Fruit fly (Drosophila melanogaster) whole organism, embryonic: ENCODE data around the gene CG43689.

Experiments used
- ATbp ChIP-seq: fragments of 200-800 bp; sonication (Bioruptor generic); optimal IDR thresholded peaks from 2 replicates; lab custom pipeline; 2017; ENCODE audit warnings: missing biosample characterization, mild to moderate bottlenecking, missing genetic modification characterization, missing genetic modification reagents
- Ada2b ChIP-seq: fragments of 200-800 bp; sonication (Bioruptor generic); IDR thresholded peaks from 2 replicates; pipeline ENCODE4 v1.3.6; 2022; ENCODE audit warnings: missing biosample characterization, missing genetic modification characterization
- Asciz ChIP-seq: fragments of 200-800 bp; sonication (Bioruptor generic); optimal IDR thresholded peaks from 2 replicates; lab custom pipeline; 2017; ENCODE audit warnings: missing biosample characterization, mild to moderate bottlenecking, missing genetic modification characterization, missing genetic modification reagents
- BEAF-32 ChIP-seq: fragments of 200-800 bp; sonication (Bioruptor generic); optimal IDR thresholded peaks from 3 replicates; lab custom pipeline; 2017; ENCODE audit warnings: missing biosample characterization, missing genetic modification characterization, mild to moderate bottlenecking, moderate library complexity, missing genetic modification reagents
- C15 ChIP-seq: fragments of 200-800 bp; sonication (Bioruptor generic); IDR thresholded peaks from 3 replicates; pipeline ENCODE4 v1.3.6; 2022; ENCODE audit warnings: missing biosample characterization, missing genetic modification characterization
- CG10366 ChIP-seq: fragments of 200-800 bp; sonication (Bioruptor generic); IDR thresholded peaks from 2 replicates; pipeline ENCODE4 v1.3.6; 2022; ENCODE audit warnings: missing biosample characterization, missing genetic modification characterization
- CG10543 ChIP-seq: fragments of 200-800 bp; sonication (Bioruptor generic); optimal IDR thresholded peaks from 3 replicates; lab custom pipeline; 2017; ENCODE audit warnings: missing biosample characterization, mild to moderate bottlenecking, missing genetic modification characterization, moderate library complexity
- CG10979 ChIP-seq: fragments of 200-800 bp; sonication (Bioruptor generic); optimal IDR thresholded peaks from 2 replicates; lab custom pipeline; 2018; ENCODE audit warnings: missing biosample characterization, mild to moderate bottlenecking, missing genetic modification characterization, moderate library complexity
- CG11247 ChIP-seq: fragments of 200-800 bp; sonication (Bioruptor generic); IDR thresholded peaks from 2 replicates; pipeline ENCODE4 v1.3.6; 2022; ENCODE audit warnings: missing biosample characterization, missing genetic modification characterization
- CG11560 ChIP-seq: fragments of 200-800 bp; sonication (Bioruptor generic); IDR thresholded peaks from 3 replicates; pipeline ENCODE4 v1.3.6; 2022; ENCODE audit warnings: missing biosample characterization, missing genetic modification characterization
- CG12155 ChIP-seq: fragments of 200-800 bp; sonication (Bioruptor generic); optimal IDR thresholded peaks from 3 replicates; lab custom pipeline; 2016; ENCODE audit warnings: missing biosample characterization, missing genetic modification characterization
- CG12942 ChIP-seq: fragments of 200-800 bp; sonication (Bioruptor generic); optimal IDR thresholded peaks from 3 replicates; lab custom pipeline; 2016; ENCODE audit warnings: missing biosample characterization, missing genetic modification characterization
- CG14710 ChIP-seq: fragments of 200-800 bp; sonication (Bioruptor generic); optimal IDR thresholded peaks from 3 replicates; lab custom pipeline; 2019; ENCODE audit warnings: missing biosample characterization, mild to moderate bottlenecking, missing genetic modification characterization, moderate library complexity
- CG14860 ChIP-seq: fragments of 200-800 bp; sonication (Bioruptor generic); IDR thresholded peaks from 3 replicates; pipeline ENCODE4 v1.3.6; 2022; ENCODE audit warnings: missing biosample characterization, missing genetic modification characterization; ENCODE audit not compliant: partially characterized antibody
- CG18599 ChIP-seq: fragments of 200-800 bp; sonication (Bioruptor generic); optimal IDR thresholded peaks from 3 replicates; lab custom pipeline; 2017; ENCODE audit warnings: missing biosample characterization, missing genetic modification characterization, mild to moderate bottlenecking, moderate library complexity, missing genetic modification reagents
- CG2129 ChIP-seq: fragments of 200-800 bp; sonication (Bioruptor generic); IDR thresholded peaks from 2 replicates; pipeline ENCODE4 v1.3.6; 2022; ENCODE audit warnings: missing biosample characterization, missing genetic modification characterization; ENCODE audit not compliant: partially characterized antibody
- CG3065 ChIP-seq: fragments of 200-800 bp; sonication (Bioruptor generic); optimal IDR thresholded peaks from 2 replicates; lab custom pipeline; 2016; ENCODE audit warnings: missing biosample characterization, missing genetic modification characterization
- CG33213 ChIP-seq: fragments of 200-800 bp; sonication (Bioruptor generic); optimal IDR thresholded peaks from 3 replicates; lab custom pipeline; 2016; ENCODE audit warnings: missing biosample characterization, missing genetic modification characterization
- CG3995 ChIP-seq: fragments of 200-800 bp; sonication (Bioruptor generic); optimal IDR thresholded peaks from 3 replicates; lab custom pipeline; 2016; ENCODE audit warnings: missing biosample characterization, missing genetic modification characterization
- CG7357 ChIP-seq: fragments of 200-800 bp; sonication (Bioruptor generic); IDR thresholded peaks from 3 replicates; pipeline ENCODE4 v1.3.6; 2022; ENCODE audit warnings: missing biosample characterization, missing genetic modification characterization
- CG8290 ChIP-seq, 3 experiments: fragments of 200-800 bp; sonication (Bioruptor generic); optimal IDR thresholded peaks; 2 replicates each; lab custom pipeline; 2016 to 2019; ENCODE audit warnings: missing biosample characterization in 3 of 3, missing genetic modification characterization in 3 of 3, mild to moderate bottlenecking in 2 of 3, moderate library complexity in 1 of 3
- CG8359 ChIP-seq: fragments of 200-800 bp; sonication (Bioruptor generic); optimal IDR thresholded peaks from 2 replicates; lab custom pipeline; 2017; ENCODE audit warnings: missing biosample characterization, mild to moderate bottlenecking, missing genetic modification characterization, borderline replicate concordance
- Dek ChIP-seq: fragments of 200-800 bp; sonication (Bioruptor generic); optimal IDR thresholded peaks from 3 replicates; lab custom pipeline; 2019; ENCODE audit warnings: missing biosample characterization, mild to moderate bottlenecking, missing genetic modification characterization, moderate library complexity
- Dll ChIP-seq: fragments of 200-800 bp; sonication (Bioruptor generic); IDR thresholded peaks from 4 replicates; pipeline ENCODE4 v1.3.6; 2022; ENCODE audit warnings: missing biosample characterization, missing genetic modification characterization; ENCODE audit not compliant: partially characterized antibody
- Dp ChIP-seq: fragments of 200-800 bp; sonication (Bioruptor generic); optimal IDR thresholded peaks from 2 replicates; lab custom pipeline; 2018; ENCODE audit warnings: missing biosample characterization, mild to moderate bottlenecking, missing genetic modification characterization, moderate library complexity
- HmgZ ChIP-seq: fragments of 200-800 bp; sonication (Bioruptor generic); optimal IDR thresholded peaks from 2 replicates; lab custom pipeline; 2018; ENCODE audit warnings: missing biosample characterization, mild to moderate bottlenecking, missing genetic modification characterization
- Hr51 ChIP-seq, 2 experiments: fragments of 200-800 bp; sonication (Bioruptor generic); optimal IDR thresholded peaks; 2 replicates in 1 of 2; 3 replicates in 1 of 2; lab custom pipeline; 2016 to 2018; ENCODE audit warnings: missing biosample characterization in 2 of 2, missing genetic modification characterization in 2 of 2, mild to moderate bottlenecking in 1 of 2, moderate library complexity in 1 of 2
- PHDP ChIP-seq: fragments of 200-800 bp; sonication (Bioruptor generic); optimal IDR thresholded peaks from 3 replicates; lab custom pipeline; 2018; ENCODE audit warnings: missing biosample characterization, mild to moderate bottlenecking, missing genetic modification characterization, moderate library complexity
- Rfx ChIP-seq: fragments of 200-800 bp; sonication (Bioruptor generic); IDR thresholded peaks from 2 replicates; pipeline ENCODE4 v1.3.6; 2022; ENCODE audit warnings: missing biosample characterization, missing genetic modification characterization
- Stat92E ChIP-seq, 3 experiments: fragments of >200 bp in 2 of 3; fragments of 200-800 bp in 1 of 3; sonication (Bioruptor generic) in 1 of 3; optimal IDR thresholded peaks; 2 replicates each; lab custom pipeline; 2017 to 2019; ENCODE audit warnings: missing biosample characterization in 3 of 3, missing genetic modification characterization in 3 of 3, mild to moderate bottlenecking in 1 of 3, moderate library complexity in 1 of 3
- TFAM ChIP-seq: fragments of 200-800 bp; sonication (Bioruptor generic); optimal IDR thresholded peaks from 2 replicates; lab custom pipeline; 2017; ENCODE audit warnings: missing biosample characterization, missing genetic modification characterization, inconsistent platforms
- Tbp ChIP-seq: fragments of >200 bp; optimal IDR thresholded peaks from 2 replicates; lab custom pipeline; 2018; ENCODE audit warnings: missing biosample characterization, missing genetic modification characterization
- al ChIP-seq: fragments of 200-800 bp; sonication (Bioruptor generic); IDR thresholded peaks from 2 replicates; pipeline ENCODE4 v1.3.6; 2022; ENCODE audit warnings: missing biosample characterization, missing genetic modification characterization
- bigmax ChIP-seq: fragments of 200-800 bp; sonication (Bioruptor generic); optimal IDR thresholded peaks from 2 replicates; lab custom pipeline; 2018; ENCODE audit warnings: missing biosample characterization, mild to moderate bottlenecking, missing genetic modification characterization
- dimm ChIP-seq: fragments of 200-800 bp; sonication (Bioruptor generic); IDR thresholded peaks from 2 replicates; pipeline ENCODE4 v1.3.6; 2022; ENCODE audit warnings: missing biosample characterization, missing genetic modification characterization
- eve ChIP-seq, 2 experiments: fragments of >200 bp; optimal IDR thresholded peaks; 2 replicates each; lab custom pipeline; 2017; ENCODE audit warnings: missing biosample characterization in 2 of 2, missing genetic modification characterization in 2 of 2
- ewg ChIP-seq: fragments of 200-800 bp; sonication (Bioruptor generic); optimal IDR thresholded peaks from 3 replicates; lab custom pipeline; 2017; ENCODE audit warnings: mild to moderate bottlenecking, missing biosample characterization, missing genetic modification reagents, missing genetic modification characterization
- eyg ChIP-seq: fragments of 200-800 bp; sonication (Bioruptor generic); optimal IDR thresholded peaks from 3 replicates; lab custom pipeline; 2016; ENCODE audit warnings: missing biosample characterization, missing genetic modification characterization
- gfzf ChIP-seq: fragments of 200-800 bp; sonication (Bioruptor generic); optimal IDR thresholded peaks from 2 replicates; lab custom pipeline; 2016; ENCODE audit warnings: missing biosample characterization, mild to moderate bottlenecking, missing genetic modification characterization, moderate library complexity
- gsb-n ChIP-seq: fragments of 200-800 bp; sonication (Bioruptor generic); optimal IDR thresholded peaks from 3 replicates; lab custom pipeline; 2018; ENCODE audit warnings: missing biosample characterization, mild to moderate bottlenecking, missing genetic modification characterization
- gt ChIP-seq: fragments of 200-800 bp; sonication (Bioruptor generic); IDR thresholded peaks from 2 replicates; pipeline ENCODE4 v1.3.6; 2022; ENCODE audit warnings: missing biosample characterization, missing genetic modification characterization
- inv ChIP-seq: fragments of 200-800 bp; sonication (Bioruptor generic); IDR thresholded peaks from 2 replicates; pipeline ENCODE4 v1.3.6; 2022; ENCODE audit warnings: missing biosample characterization, missing genetic modification characterization; ENCODE audit not compliant: partially characterized antibody
- nmo ChIP-seq: fragments of 200-800 bp; sonication (Bioruptor generic); optimal IDR thresholded peaks from 2 replicates; lab custom pipeline; 2018; ENCODE audit warnings: missing biosample characterization, mild to moderate bottlenecking, missing genetic modification characterization, moderate library complexity
- pzg ChIP-seq: fragments of 200-800 bp; sonication (Bioruptor generic); optimal IDR thresholded peaks from 3 replicates; lab custom pipeline; 2018; ENCODE audit warnings: missing biosample characterization, mild to moderate bottlenecking, missing genetic modification characterization, moderate library complexity
- salm ChIP-seq: fragments of 200-800 bp; sonication (Bioruptor generic); optimal IDR thresholded peaks from 2 replicates; lab custom pipeline; 2018; ENCODE audit warnings: missing biosample characterization, mild to moderate bottlenecking, missing genetic modification characterization
- sna ChIP-seq: fragments of 200-800 bp; sonication (Bioruptor generic); IDR thresholded peaks from 2 replicates; pipeline ENCODE4 v1.3.6; 2022; ENCODE audit warnings: missing biosample characterization, missing genetic modification characterization; ENCODE audit not compliant: partially characterized antibody
- trem ChIP-seq: fragments of 200-800 bp; optimal IDR thresholded peaks from 3 replicates; lab custom pipeline; 2019; ENCODE audit warnings: missing biosample characterization, mild to moderate bottlenecking, missing genetic modification characterization, moderate library complexity
- unc-4 ChIP-seq: fragments of 200-800 bp; sonication (Bioruptor generic); IDR thresholded peaks from 2 replicates; pipeline ENCODE4 v1.3.6; 2022; ENCODE audit warnings: missing biosample characterization, missing genetic modification characterization; ENCODE audit not compliant: partially characterized antibody
- zfh1 ChIP-seq: fragments of 200-800 bp; sonication (Bioruptor generic); IDR thresholded peaks from 3 replicates; pipeline ENCODE4 v1.3.6; 2022; ENCODE audit warnings: missing biosample characterization, missing genetic modification characterization

The CG43689 gene

dm6 chrX:4100824-4101368 lies 25.4 kb downstream of the CG43689 start, which contains the start of the genes Cmtr1 and CG15375 (continued):
- TF ChIP-seq unc-4 (GFP tag; lab: Robert Waterston, UW), result peak; percentile 81
- TF ChIP-seq CG10979 (tag; lab: Kevin White, UChicago), result no peak
- TF ChIP-seq Stat92E (GFP tag; optimal IDR thresholded peaks at IDR 0.05; lab: Kevin White, UChicago), result no peak
- TF ChIP-seq CG33213, result no peak
- TF ChIP-seq CG8359 (GFP tag; lab: Kevin White, UChicago), result no peak
- no peak for TF ChIP-seq al
- TF ChIP-seq CG11247 (GFP tag; lab: Robert Waterston, UW), result no peak
- no peak for TF ChIP-seq Hr51 (GFP tag; optimal IDR thresholded peaks at IDR 0.05; lab: Kevin White, UChicago)
- TF ChIP-seq CG3065 (GFP tag; lab: Kevin White, UChicago), result no peak
- peak; percentile 80 for TF ChIP-seq pzg (GFP tag; lab: Kevin White, UChicago)
- TF ChIP-seq CG14860 (GFP tag; lab: Robert Waterston, UW), result peak; percentile 79
- TF ChIP-seq eve (GFP tag; optimal IDR thresholded peaks at IDR 0.05; lab: Kevin White, UChicago), result no peak
- no peak for TF ChIP-seq ewg
- no peak for TF ChIP-seq dimm (GFP tag; lab: Robert Waterston, UW)
- TF ChIP-seq Dek (tag; lab: Kevin White, UChicago), result no peak
- no peak for TF ChIP-seq ATbp
- TF ChIP-seq gsb-n (tag; lab: Kevin White, UChicago), result no peak
- no peak for TF ChIP-seq CG7357
- TF ChIP-seq CG3995, result peak; percentile 1
- no peak for TF ChIP-seq Asciz (GFP tag; lab: Kevin White, UChicago)
- TF ChIP-seq CG10366, result no peak
- peak; percentile 35 for TF ChIP-seq trem
- no peak for TF ChIP-seq CG18599 (GFP tag; lab: Kevin White, UChicago)
- peak; percentile 84 for TF ChIP-seq sna (GFP tag; lab: Robert Waterston, UW)
- TF ChIP-seq BEAF-32 (GFP tag; lab: Kevin White, UChicago), result peak; percentile 76
- no peak for TF ChIP-seq CG12942 (GFP tag; lab: Kevin White, UChicago)
- TF ChIP-seq eyg (GFP tag; lab: Kevin White, UChicago), result no peak
- TF ChIP-seq gt, result no peak
- no peak for TF ChIP-seq Ada2b (GFP tag; lab: Robert Waterston, UW)
- TF ChIP-seq nmo (GFP tag; lab: Kevin White, UChicago), result peak; percentile 18
- TF ChIP-seq TFAM (GFP tag; lab: Kevin White, UChicago), result no peak
- TF ChIP-seq CG12155 (GFP tag; lab: Kevin White, UChicago), result no peak
- peak; percentile 29 for TF ChIP-seq CG14710 (tag; lab: Kevin White, UChicago)
- TF ChIP-seq gfzf (GFP tag; lab: Kevin White, UChicago), result peak; percentile 67
- peak; percentile 85 for TF ChIP-seq Dp
- no peak for TF ChIP-seq zfh1 (GFP tag; lab: Robert Waterston, UW)
- peak; percentile 7 for TF ChIP-seq HmgZ (tag; lab: Kevin White, UChicago)
- TF ChIP-seq C15 (GFP tag; lab: Robert Waterston, UW), result no peak
- peak; percentile 44 for TF ChIP-seq CG2129 (GFP tag; lab: Robert Waterston, UW)
- TF ChIP-seq Dll (GFP tag; lab: Robert Waterston, UW), result peak; percentile 78
- no peak for TF ChIP-seq CG10543 (GFP tag; lab: Kevin White, UChicago)
- no peak for TF ChIP-seq salm (tag; lab: Kevin White, UChicago)
- peak; percentile 54; the same call in 1 of the 2 replicates for TF ChIP-seq inv (GFP tag; lab: Robert Waterston, UW)
- TF ChIP-seq bigmax (GFP tag; lab: Kevin White, UChicago), result no peak
- no peak for TF ChIP-seq Rfx (GFP tag; lab: Robert Waterston, UW)
- TF ChIP-seq CG8290 (GFP tag; optimal IDR thresholded peaks at IDR 0.05; lab: Kevin White, UChicago), result no peak
- TF ChIP-seq CG8290 (tag; optimal IDR thresholded peaks at IDR 0.05; lab: Kevin White, UChicago), result no peak
- TF ChIP-seq CG11560, result no peak
- TF ChIP-seq Tbp (GFP tag; lab: Kevin White, UChicago), result no peak
- TF ChIP-seq PHDP (tag; lab: Kevin White, UChicago), result no peak
